Fruit fly (Drosophila melanogaster) whole organism, adult: ENCODE results near the gene Ttc26.

Source experiments
- CG33017 ChIP-seq: fragments of 200-800 bp; sonication (Bioruptor generic); optimal IDR thresholded peaks from 2 replicates; lab custom pipeline; 2018; ENCODE audit warnings: missing biosample characterization, mild to moderate bottlenecking, missing genetic modification characterization, moderate library complexity
- pad ChIP-seq: fragments of 200-800 bp; sonication (Bioruptor generic); optimal IDR thresholded peaks from 3 replicates; lab custom pipeline; 2017; ENCODE audit warnings: missing biosample characterization, missing genetic modification characterization, mild to moderate bottlenecking, moderate library complexity, missing genetic modification reagents

DNA sequence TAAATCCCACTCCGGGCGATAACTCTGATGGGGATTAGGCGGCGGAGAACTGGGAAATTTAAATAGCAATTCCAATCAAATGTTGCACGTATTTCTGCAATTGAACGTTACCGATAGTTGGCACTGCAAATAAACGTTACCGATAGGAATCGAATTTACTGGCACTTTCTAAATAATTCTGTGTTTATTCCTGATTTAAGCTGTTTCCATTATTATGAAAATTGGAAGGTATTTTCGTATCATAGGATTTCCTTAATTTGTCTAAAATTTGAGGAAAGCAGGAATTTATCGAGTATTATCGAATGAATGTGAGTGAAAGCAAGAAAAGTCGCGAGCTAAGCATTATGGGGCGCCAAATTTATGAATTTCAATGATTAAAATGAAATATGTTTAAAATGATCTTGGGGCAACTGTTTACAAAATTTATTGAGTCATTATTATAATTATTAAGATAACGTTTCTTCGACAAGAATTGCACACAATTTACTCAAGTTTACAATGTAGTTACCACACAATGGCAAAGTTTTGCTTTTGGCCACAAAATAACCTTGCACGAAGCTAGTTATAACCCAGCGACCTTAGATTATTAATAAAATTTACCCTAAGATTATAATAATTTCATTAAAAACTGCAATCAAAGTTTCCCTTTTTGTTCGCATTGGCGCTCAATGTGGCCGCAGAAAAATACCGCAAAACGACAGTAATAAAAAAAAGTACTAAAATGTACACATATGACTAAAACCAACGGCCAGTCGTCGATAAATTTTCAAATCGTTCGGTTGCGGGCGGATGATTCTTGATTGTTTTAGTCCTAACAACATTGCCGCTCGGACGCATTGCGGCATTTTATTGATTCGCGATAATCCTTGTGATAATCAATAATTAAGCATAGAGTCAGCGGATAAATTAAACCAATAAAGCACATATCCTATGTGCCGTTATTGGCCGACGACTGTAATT, 29.6 kb downstream of the Ttc26 start, which contains the start of gene alpha-Man-IIb:
- TF ChIP-seq CG33017 (tag; lab: Kevin White, UChicago) (no peak), pad (GFP tag; lab: Kevin White, UChicago) (no peak)
